Worm (Caenorhabditis elegans) whole organism, L3 larva: ENCODE measurements around the gene cest-13.
A peak's percentile ranks its signal among the peaks of the same experiment; 100 is the strongest.

Source experiments
- ZK546.5 ChIP-seq: sonication (generic microtip); optimal IDR thresholded peaks from 2 replicates; lab custom pipeline; 2017; ENCODE audit warnings: missing biosample characterization, missing genetic modification characterization
- ama-1 ChIP-seq: fragments of 150-350 bp; optimal IDR thresholded peaks from 2 replicates; lab custom pipeline; 2018
- ceh-16 ChIP-seq: sonication (generic microtip); optimal IDR thresholded peaks from 2 replicates; lab custom pipeline; 2017; ENCODE audit warnings: missing biosample characterization, missing genetic modification characterization
- ceh-28 ChIP-seq: fragments of 150-350 bp; optimal IDR thresholded peaks from 2 replicates; lab custom pipeline; 2014; ENCODE audit warnings: missing biosample characterization, missing genetic modification reagents, missing genetic modification characterization
- ceh-82 ChIP-seq: fragments of 150-350 bp; optimal IDR thresholded peaks from 2 replicates; lab custom pipeline; 2014; ENCODE audit warnings: missing biosample characterization, missing genetic modification characterization
- ceh-9 ChIP-seq: sonication (generic microtip); optimal IDR thresholded peaks from 2 replicates; lab custom pipeline; 2018; ENCODE audit warnings: missing biosample characterization, missing genetic modification characterization
- daf-12 ChIP-seq: fragments of 150-350 bp; optimal IDR thresholded peaks from 2 replicates; lab custom pipeline; 2014; ENCODE audit warnings: missing biosample characterization, missing genetic modification reagents, missing genetic modification characterization
- egl-5 ChIP-seq: fragments of 150-350 bp; optimal IDR thresholded peaks from 2 replicates; lab custom pipeline; 2017; ENCODE audit warnings: missing biosample characterization, missing genetic modification reagents, missing genetic modification characterization, inconsistent platforms
- elt-1 ChIP-seq: fragments of 150-350 bp; optimal IDR thresholded peaks from 2 replicates; lab custom pipeline; 2014; ENCODE audit warnings: missing biosample characterization, missing genetic modification characterization
- elt-2 ChIP-seq: sonication (generic microtip); optimal IDR thresholded peaks from 2 replicates; lab custom pipeline; 2016; ENCODE audit warnings: missing genetic modification reagents, mild to moderate bottlenecking, missing genetic modification characterization, missing compliant biosample characterization
- elt-3 ChIP-seq, 3 experiments: fragments of 150-350 bp in 1 of 3; sonication (generic microtip) in 2 of 3; optimal IDR thresholded peaks; 2 replicates in 2 of 3; 4 replicates in 1 of 3; lab custom pipeline; 2014 to 2017; ENCODE audit warnings: missing biosample characterization in 3 of 3, missing genetic modification characterization in 3 of 3
- eor-1 ChIP-seq, 2 experiments: fragments of 150-350 bp; optimal IDR thresholded peaks; 2 replicates each; lab custom pipeline; 2014 to 2018; ENCODE audit warnings: missing biosample characterization in 2 of 2, missing genetic modification characterization in 2 of 2
- fkh-2 ChIP-seq: fragments of 150-350 bp; optimal IDR thresholded peaks from 2 replicates; lab custom pipeline; 2014; ENCODE audit warnings: missing biosample characterization, missing genetic modification reagents, missing genetic modification characterization
- hmg-11 ChIP-seq: sonication (generic microtip); optimal IDR thresholded peaks from 2 replicates; lab custom pipeline; 2016; ENCODE audit warnings: missing genetic modification characterization, missing compliant biosample characterization
- jun-1 ChIP-seq: fragments of 150-350 bp; optimal IDR thresholded peaks from 2 replicates; lab custom pipeline; 2014; ENCODE audit warnings: missing biosample characterization, missing genetic modification reagents, missing genetic modification characterization
- lin-15B ChIP-seq: fragments of 150-350 bp; optimal IDR thresholded peaks from 2 replicates; lab custom pipeline; 2014; ENCODE audit warnings: missing biosample characterization, missing genetic modification characterization
- lin-39 ChIP-seq: fragments of 150-350 bp; optimal IDR thresholded peaks from 2 replicates; lab custom pipeline; 2018; ENCODE audit warnings: missing biosample characterization, missing genetic modification reagents, missing genetic modification characterization
- nfya-1 ChIP-seq: sonication (generic microtip); optimal IDR thresholded peaks from 2 replicates; lab custom pipeline; 2017; ENCODE audit warnings: missing genetic modification characterization, mild to moderate bottlenecking, missing compliant biosample characterization, antibody characterized with exemption, moderate library complexity; ENCODE audit not compliant: insufficient read depth
- nhr-12 ChIP-seq: fragments of 150-350 bp; optimal IDR thresholded peaks from 2 replicates; lab custom pipeline; 2014; ENCODE audit warnings: missing biosample characterization, missing genetic modification characterization
- nhr-23 ChIP-seq: fragments of 150-350 bp; optimal IDR thresholded peaks from 2 replicates; lab custom pipeline; 2014; ENCODE audit warnings: missing biosample characterization, missing genetic modification reagents, missing genetic modification characterization
- nhr-237 ChIP-seq: fragments of 150-350 bp; optimal IDR thresholded peaks from 2 replicates; lab custom pipeline; 2014; ENCODE audit warnings: missing biosample characterization, missing genetic modification characterization
- nhr-25 ChIP-seq: sonication (generic microtip); optimal IDR thresholded peaks from 2 replicates; lab custom pipeline; 2017; ENCODE audit warnings: missing biosample characterization, missing genetic modification characterization
- nhr-28 ChIP-seq: fragments of 150-350 bp; optimal IDR thresholded peaks from 2 replicates; lab custom pipeline; 2014; ENCODE audit warnings: missing biosample characterization, missing genetic modification characterization
- nhr-43 ChIP-seq: sonication (generic microtip); optimal IDR thresholded peaks from 2 replicates; lab custom pipeline; 2016; ENCODE audit warnings: mild to moderate bottlenecking, missing genetic modification characterization, missing compliant biosample characterization; ENCODE audit not compliant: poor library complexity, severe bottlenecking
- nhr-67 ChIP-seq: fragments of 150-350 bp; optimal IDR thresholded peaks from 2 replicates; lab custom pipeline; 2014; ENCODE audit warnings: missing biosample characterization, missing genetic modification characterization
- nhr-76 ChIP-seq: fragments of 150-350 bp; sonication (generic microtip); optimal IDR thresholded peaks from 5 replicates; lab custom pipeline; 2014; ENCODE audit warnings: missing biosample characterization, missing genetic modification characterization
- pha-4 ChIP-seq: fragments of 150-350 bp; optimal IDR thresholded peaks from 2 replicates; lab custom pipeline; 2014; ENCODE audit warnings: missing biosample characterization, missing genetic modification reagents, missing genetic modification characterization
- pqm-1 ChIP-seq: fragments of 150-350 bp; optimal IDR thresholded peaks from 2 replicates; lab custom pipeline; 2017; ENCODE audit warnings: missing biosample characterization, missing genetic modification characterization, inconsistent platforms
- sea-2 ChIP-seq: fragments of 150-350 bp; sonication (generic microtip); optimal IDR thresholded peaks from 4 replicates; lab custom pipeline; 2014; ENCODE audit warnings: missing biosample characterization, missing genetic modification reagents, missing genetic modification characterization
- snpc-4 ChIP-seq: fragments of 150-350 bp; optimal IDR thresholded peaks from 2 replicates; lab custom pipeline; 2014; ENCODE audit warnings: missing biosample characterization, missing genetic modification characterization
- unc-39 ChIP-seq: sonication (generic microtip); optimal IDR thresholded peaks from 4 replicates; lab custom pipeline; 2017; ENCODE audit warnings: missing biosample characterization, missing genetic modification characterization

The cest-13 gene

DNA sequence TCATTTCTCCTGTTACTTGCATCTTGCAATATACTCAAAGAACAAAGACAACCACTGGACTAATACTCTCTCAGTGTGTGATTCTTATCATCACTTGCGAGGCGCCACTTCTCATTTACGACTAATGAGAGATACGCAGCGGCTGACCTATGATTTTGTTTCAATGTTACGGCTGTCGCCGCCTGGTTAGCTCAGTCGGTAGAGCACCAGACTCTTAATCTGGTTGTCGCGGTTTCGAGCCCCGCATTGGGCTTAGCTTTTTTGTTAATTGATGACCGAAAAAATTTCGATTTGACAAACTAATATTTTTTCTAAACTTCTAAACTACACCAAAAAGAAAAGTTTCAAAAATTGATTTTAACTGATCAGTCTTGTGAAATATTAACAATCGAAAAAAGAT, 43.7 kb upstream of the cest-13 start (continued):
- no peak for TF ChIP-seq unc-39

DNA sequence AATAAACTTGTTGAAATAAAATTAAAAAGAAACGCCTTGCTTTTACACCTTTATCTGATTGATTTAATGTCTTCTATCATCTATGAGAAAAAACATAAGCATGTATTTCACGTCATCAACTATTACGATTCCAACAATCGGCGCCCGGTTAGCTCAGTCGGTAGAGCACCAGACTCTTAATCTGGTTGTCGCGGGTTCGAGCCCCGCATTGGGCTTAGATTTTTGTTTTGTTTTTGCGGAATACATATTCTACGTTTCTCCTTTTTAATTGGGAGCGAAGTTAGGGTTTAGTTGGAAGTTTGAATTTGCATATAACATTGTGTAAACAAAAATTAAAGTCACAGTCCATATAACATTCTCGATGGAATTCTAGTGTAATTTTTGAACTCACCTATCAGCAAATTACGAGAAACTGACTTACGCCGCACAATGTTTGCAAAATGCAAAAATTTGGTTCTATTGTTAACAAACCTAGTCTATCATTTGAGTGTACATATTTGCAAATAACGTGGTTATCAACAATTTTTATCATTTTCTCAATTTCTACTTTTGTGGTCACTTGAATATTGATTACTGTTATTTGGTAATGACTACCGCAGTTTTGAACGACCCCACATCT, 42.9 kb upstream of the cest-13 start, which contains the start of gene shc-3:
shc-3 (plus strand) TSS at position 484 of the 619 bp plus-strand sequence.
- peak; percentile 10 for TF ChIP-seq pha-4
- peak; percentile 2 for TF ChIP-seq nfya-1 (tag; lab: Kevin White, UChicago)
- TF ChIP-seq elt-2 (tag; lab: Kevin White, UChicago), result peak; percentile 19
- no peak for TF ChIP-seq ama-1 (lab: Kevin White, UChicago)

- TF ChIP-seq hmg-11 (tag; lab: Kevin White, UChicago) (no peak), fkh-2 (no peak), jun-1 (no peak), ceh-28 (tag; lab: Kevin White, UChicago) (no peak), unc-39 (no peak), nhr-28 (no peak)
Observed at ce11 chrX:13722821-13723220, 37.2 kb upstream of the cest-13 start, which contains the start of gene poml-1. TSS of gene poml-1 (minus strand) at chrX:13722921.

ce11 chrX:13724364-13724763, 35.7 kb upstream of the cest-13 start, which contains the start of gene K11E4.6:
TSS of gene K11E4.6 (plus strand) at chrX:13724664.
- no peak for TF ChIP-seq nfya-1 (tag; lab: Kevin White, UChicago)
- no peak for TF ChIP-seq elt-2 (tag; lab: Kevin White, UChicago)
- TF ChIP-seq ceh-28 (tag; lab: Kevin White, UChicago), result no peak
- TF ChIP-seq nhr-25 (tag; lab: Kevin White, UChicago), result no peak
- TF ChIP-seq nhr-12, result no peak
- no peak for TF ChIP-seq egl-5 (tag; lab: Kevin White, UChicago)
- TF ChIP-seq ceh-82, result no peak
- TF ChIP-seq daf-12 (tag; lab: Kevin White, UChicago), result no peak
- TF ChIP-seq elt-1 (tag; lab: Kevin White, UChicago), result no peak
- no peak for TF ChIP-seq pha-4
- TF ChIP-seq elt-3 (tag; optimal IDR thresholded peaks at IDR 0.05; lab: Kevin White, UChicago), result no peak
- TF ChIP-seq ZK546.5 (tag; lab: Kevin White, UChicago), result no peak
- TF ChIP-seq eor-1 (tag; optimal IDR thresholded peaks at IDR 0.05; lab: Kevin White, UChicago), result no peak
- no peak for TF ChIP-seq jun-1

- no peak for TF ChIP-seq pha-4
- peak in 1 of 3 experiments; percentile 68 for TF ChIP-seq elt-3 (tag; optimal IDR thresholded peaks at IDR 0.05; lab: Kevin White, UChicago)
- TF ChIP-seq nhr-67 (tag; lab: Kevin White, UChicago), result no peak
- TF ChIP-seq nhr-25 (tag; lab: Kevin White, UChicago), result no peak
- TF ChIP-seq ceh-16 (tag; lab: Kevin White, UChicago), result no peak
- no peak for TF ChIP-seq nhr-76
Observed at ce11 chrX:13726285-13726684, 33.8 kb upstream of the cest-13 start.

ce11 chrX:13726874-13727343, 33.1 kb upstream of the cest-13 start, which contains the start of gene pix-1:
TSS of gene pix-1 (plus strand) at chrX:13727293.
- peak; percentile 90 for TF ChIP-seq pha-4
- peak; percentile 59 for TF ChIP-seq nhr-23 (tag; lab: Kevin White, UChicago)
- peak; percentile 56 for TF ChIP-seq nfya-1 (tag; lab: Kevin White, UChicago)
- peak; percentile 20 for TF ChIP-seq elt-2 (tag; lab: Kevin White, UChicago)
- TF ChIP-seq ceh-9, result no peak
- TF ChIP-seq egl-5 (tag; lab: Kevin White, UChicago), result peak; percentile 27
- peak; percentile 50 for TF ChIP-seq ceh-28 (tag; lab: Kevin White, UChicago)
- TF ChIP-seq nhr-237 (tag; lab: Kevin White, UChicago), result no peak
- peak; percentile 79 for TF ChIP-seq lin-39 (tag; lab: Kevin White, UChicago)
- peak; percentile 68 for TF ChIP-seq snpc-4 (tag; lab: Kevin White, UChicago)
- peak; percentile 44 for TF ChIP-seq lin-15B
- no peak for TF ChIP-seq sea-2 (GFP tag; lab: Kevin White, UChicago)
- peak; percentile 46 for TF ChIP-seq nhr-25 (tag; lab: Kevin White, UChicago)
- peak; percentile 88 for TF ChIP-seq hmg-11 (tag; lab: Kevin White, UChicago)
- peak; percentile 53 for TF ChIP-seq nhr-43 (tag; lab: Kevin White, UChicago)
- peak; percentile 9 for TF ChIP-seq pqm-1 (tag; lab: Kevin White, UChicago)
